Fruit fly (Drosophila melanogaster): ENCODE measurements around the gene Xrcc2.

Gene Xrcc2

dm6 chrX:18524594-18525266 lies 24.8 kb downstream of the Xrcc2 start (continued):
- TF ChIP-seq so (GFP tag; IDR thresholded peaks at IDR 0.05) (no peak), fru (optimal IDR thresholded peaks at IDR 0.05) (no peak), Tbp (GFP tag; optimal IDR thresholded peaks at IDR 0.05) (no peak), CG14710 (tag; optimal IDR thresholded peaks at IDR 0.05) (peak; percentile 70), Meics (GFP tag; optimal IDR thresholded peaks at IDR 0.05) (peak; percentile 57), nmo (GFP tag; optimal IDR thresholded peaks at IDR 0.05) (peak; percentile 59), Spps (tag; optimal IDR thresholded peaks at IDR 0.05) (peak; percentile 44), CG9437 (GFP tag; optimal IDR thresholded peaks at IDR 0.05) (peak; percentile 42), CG15601 (tag; optimal IDR thresholded peaks at IDR 0.05) (peak; percentile 22), CG8089 (GFP tag; optimal IDR thresholded peaks at IDR 0.05) (no peak), CG17359 (tag; optimal IDR thresholded peaks at IDR 0.05) (peak; percentile 34), CG3847 (GFP tag; IDR thresholded peaks at IDR 0.05) (no peak), sc (optimal IDR thresholded peaks at IDR 0.05) (no peak), sc (GFP tag; optimal IDR thresholded peaks at IDR 0.05) (peak; percentile 44), CG33557 (GFP tag; optimal IDR thresholded peaks at IDR 0.05) (peak; percentile 45), CG6683 (GFP tag; optimal IDR thresholded peaks at IDR 0.05) (peak; percentile 19), vvl (GFP tag; IDR thresholded peaks at IDR 0.05) (peak; percentile 23; the same call in 1 of the 2 replicates), CG5180 (GFP tag; optimal IDR thresholded peaks at IDR 0.05) (peak; percentile 17), kni (GFP tag; optimal IDR thresholded peaks at IDR 0.05) (no peak), Chrac-16 (GFP tag; optimal IDR thresholded peaks at IDR 0.05) (peak; percentile 16), CG6813 (GFP tag; optimal IDR thresholded peaks at IDR 0.05) (peak; percentile 2), CG14667 (GFP tag; IDR thresholded peaks at IDR 0.05) (0 out of 2 replicates have a peak, but pooled peaks have one; percentile 8), MBD-R2 (GFP tag; IDR thresholded peaks at IDR 0.05) (no peak), CG12659 (GFP tag; optimal IDR thresholded peaks at IDR 0.05) (peak; percentile 22), eyg (GFP tag; optimal IDR thresholded peaks at IDR 0.05) (no peak), kah (GFP tag; optimal IDR thresholded peaks at IDR 0.05) (peak; percentile 1), Sox102F (GFP tag; optimal IDR thresholded peaks at IDR 0.05) (peak; percentile 26), onecut (GFP tag; IDR thresholded peaks at IDR 0.05) (0 out of 2 replicates have a peak, but pooled peaks have one; percentile 20), CG7839 (tag; optimal IDR thresholded peaks at IDR 0.05) (peak; percentile 53), CG6254 (GFP tag; optimal IDR thresholded peaks at IDR 0.05) (peak; percentile 50), Bteb2 (GFP tag; optimal IDR thresholded peaks at IDR 0.05) (no peak), hbn (GFP tag; IDR thresholded peaks at IDR 0.05; ENCODE audit: partially characterized antibody) (no peak), lmd (GFP tag; IDR thresholded peaks at IDR 0.05) (peak; percentile 34; the same call in 1 of the 2 replicates), pzg (GFP tag; optimal IDR thresholded peaks at IDR 0.05) (no peak), gsb-n (tag; optimal IDR thresholded peaks at IDR 0.05) (peak; percentile 6), lab (GFP tag; optimal IDR thresholded peaks at IDR 0.05) (peak; percentile 45), dmrt11E (tag; optimal IDR thresholded peaks at IDR 0.05) (peak; percentile 68), CG32767 (GFP tag; IDR thresholded peaks at IDR 0.05) (0 out of 2 replicates have a peak, but pooled peaks have one; percentile 11), CG18476 (GFP tag; optimal IDR thresholded peaks at IDR 0.05) (peak; percentile 10), CG11695 (GFP tag; IDR thresholded peaks at IDR 0.05) (0 out of 3 replicates have a peak, but pooled peaks have one; percentile 49), ranshi (GFP tag; IDR thresholded peaks at IDR 0.05) (no peak), mld (GFP tag; IDR thresholded peaks at IDR 0.05; ENCODE audit: partially characterized antibody) (no peak), CG34422 (GFP tag; IDR thresholded peaks at IDR 0.05) (no peak), CG13296 (GFP tag; optimal IDR thresholded peaks at IDR 0.05) (peak; percentile 32), CG4820 (GFP tag; optimal IDR thresholded peaks at IDR 0.05) (peak; percentile 43), CG42726 (GFP tag; IDR thresholded peaks at IDR 0.05; ENCODE audit: partially characterized antibody) (no peak), z (GFP tag; IDR thresholded peaks at IDR 0.05) (peak; percentile 45; the same call in 1 of the 3 replicates), Fer1 (GFP tag; optimal IDR thresholded peaks at IDR 0.05) (peak; percentile 54)

All from whole organism, embryonic.